Fruit fly (Drosophila melanogaster) whole organism, embryonic: Measurements from ENCODE around the gene CG3662.

Experiments used
- CG3281 ChIP-seq: fragments of 200-800 bp; sonication (Bioruptor generic); optimal IDR thresholded peaks from 3 replicates; lab custom pipeline; 2017; ENCODE audit warnings: missing biosample characterization, mild to moderate bottlenecking, missing genetic modification characterization
- HLH4C ChIP-seq: fragments of 200-800 bp; sonication (Bioruptor generic); IDR thresholded peaks from 3 replicates; pipeline ENCODE4 v1.3.6; 2022; ENCODE audit warnings: missing biosample characterization, missing genetic modification characterization; ENCODE audit not compliant: partially characterized antibody
- ac ChIP-seq: fragments of 200-800 bp; sonication (Bioruptor generic); optimal IDR thresholded peaks from 3 replicates; lab custom pipeline; 2017; ENCODE audit warnings: missing biosample characterization, mild to moderate bottlenecking, missing genetic modification characterization
- disco-r ChIP-seq: fragments of 200-800 bp; sonication (Bioruptor generic); optimal IDR thresholded peaks from 2 replicates; lab custom pipeline; 2016; ENCODE audit warnings: missing biosample characterization, missing genetic modification characterization

- TF ChIP-seq disco-r (GFP tag; lab: Kevin White, UChicago) (no peak), CG3281 (no peak), HLH4C (GFP tag; lab: Robert Waterston, UW) (no peak), ac (GFP tag; lab: Kevin White, UChicago) (no peak)
Measured at dm6 chr2L:810277-810676, 10.8 kb upstream of the CG3662 start, which contains the start of gene Nnf1b.
